Worm (Caenorhabditis elegans) whole organism, L1 larva: ENCODE measurements around the gene pwp-1.
"Not testable (repeated sequence)": the region's sequence is repeated elsewhere in the genome, so short reads cannot be mapped to it uniquely, and the experiment has no call there.

Experiments used
- C04F5.9 ChIP-seq: sonication (generic microtip); optimal IDR thresholded peaks from 2 replicates; lab custom pipeline; 2016; ENCODE audit warnings: missing genetic modification characterization, missing compliant biosample characterization
- fkh-4 ChIP-seq: sonication (generic microtip); optimal IDR thresholded peaks from 2 replicates; lab custom pipeline; 2016; ENCODE audit warnings: missing compliant biosample characterization, missing genetic modification characterization, borderline replicate concordance
- nhr-12 ChIP-seq: sonication (generic microtip); optimal IDR thresholded peaks from 2 replicates; lab custom pipeline; 2017; ENCODE audit warnings: missing biosample characterization, missing genetic modification characterization
- nhr-77 ChIP-seq: fragments of 150-350 bp; optimal IDR thresholded peaks from 2 replicates; lab custom pipeline; 2014; ENCODE audit warnings: missing biosample characterization, missing genetic modification characterization
- nhr-85 ChIP-seq: sonication (generic microtip); peaks from one replicate; lab custom pipeline; 2016; ENCODE audit warnings: missing genetic modification characterization, inconsistent platforms, missing compliant biosample characterization
- pag-3 ChIP-seq: sonication (generic microtip); optimal IDR thresholded peaks from 2 replicates; lab custom pipeline; 2017; ENCODE audit warnings: missing genetic modification characterization, mild to moderate bottlenecking, missing compliant biosample characterization, antibody characterized with exemption, borderline replicate concordance; ENCODE audit not compliant: insufficient read depth
- snpc-4 ChIP-seq: fragments of 150-350 bp; optimal IDR thresholded peaks from 2 replicates; lab custom pipeline; 2014; ENCODE audit warnings: missing biosample characterization, missing genetic modification characterization
- ztf-11 ChIP-seq, 2 experiments: sonication (generic microtip); optimal IDR thresholded peaks; 2 replicates each; lab custom pipeline; 2016 to 2017; ENCODE audit warnings: missing genetic modification characterization in 2 of 2, missing biosample characterization in 1 of 2, missing compliant biosample characterization in 1 of 2

ce11 chrIV:13262849-13263248, 26.5 kb upstream of the pwp-1 start:
- TF ChIP-seq fkh-4 (tag; lab: Kevin White, UChicago); snpc-4 (tag; lab: Kevin White, UChicago); ztf-11 (tag; optimal IDR thresholded peaks at IDR 0.05; lab: Kevin White, UChicago); pag-3 (tag; lab: Kevin White, UChicago); C04F5.9; nhr-12 (tag; lab: Kevin White, UChicago); nhr-77 (tag; lab: Kevin White, UChicago): not testable (repeated sequence)
- TF ChIP-seq nhr-85, result peak; percentile 15
